Fruit fly (Drosophila melanogaster) whole organism, embryonic: ENCODE data around the gene Desat1.

Source experiments
- B-H2 ChIP-seq: fragments of 200-800 bp; sonication (Bioruptor generic); optimal IDR thresholded peaks from 2 replicates; lab custom pipeline; 2018; ENCODE audit warnings: missing biosample characterization, mild to moderate bottlenecking, missing genetic modification characterization
- CG1024 ChIP-seq: fragments of 200-800 bp; sonication (Bioruptor generic); IDR thresholded peaks from 2 replicates; pipeline ENCODE4 v1.3.6; 2022; ENCODE audit warnings: missing biosample characterization, missing genetic modification characterization
- CG10366 ChIP-seq: fragments of 200-800 bp; sonication (Bioruptor generic); IDR thresholded peaks from 2 replicates; pipeline ENCODE4 v1.3.6; 2022; ENCODE audit warnings: missing biosample characterization, missing genetic modification characterization
- CG10959 ChIP-seq: fragments of 200-800 bp; sonication (Bioruptor generic); IDR thresholded peaks from 2 replicates; pipeline ENCODE4 v1.3.6; 2022; ENCODE audit warnings: missing biosample characterization, missing genetic modification characterization
- CG11398 ChIP-seq: fragments of 200-800 bp; sonication (Bioruptor generic); optimal IDR thresholded peaks from 2 replicates; lab custom pipeline; 2016; ENCODE audit warnings: missing biosample characterization, missing genetic modification characterization
- CG11504 ChIP-seq: fragments of 200-800 bp; sonication (Bioruptor generic); optimal IDR thresholded peaks from 3 replicates; lab custom pipeline; 2019; ENCODE audit warnings: missing biosample characterization, mild to moderate bottlenecking, missing genetic modification characterization, moderate library complexity
- CG11723 ChIP-seq: fragments of 200-800 bp; sonication (Bioruptor generic); optimal IDR thresholded peaks from 2 replicates; lab custom pipeline; 2017; ENCODE audit warnings: missing biosample characterization, mild to moderate bottlenecking, missing genetic modification characterization
- CG12236 ChIP-seq: fragments of 200-800 bp; sonication (Bioruptor generic); optimal IDR thresholded peaks from 2 replicates; lab custom pipeline; 2016; ENCODE audit warnings: missing biosample characterization, missing genetic modification characterization
- CG12942 ChIP-seq: fragments of 200-800 bp; sonication (Bioruptor generic); optimal IDR thresholded peaks from 3 replicates; lab custom pipeline; 2016; ENCODE audit warnings: missing biosample characterization, missing genetic modification characterization
- CG13894 ChIP-seq: fragments of 200-800 bp; sonication (Bioruptor generic); optimal IDR thresholded peaks from 3 replicates; lab custom pipeline; 2018; ENCODE audit warnings: missing biosample characterization, mild to moderate bottlenecking, missing genetic modification characterization, moderate library complexity
- CG1647 ChIP-seq: fragments of 200-800 bp; sonication (Bioruptor generic); optimal IDR thresholded peaks from 3 replicates; lab custom pipeline; 2016; ENCODE audit warnings: missing biosample characterization, missing genetic modification characterization
- CG17361 ChIP-seq: fragments of 200-800 bp; sonication (Bioruptor generic); IDR thresholded peaks from 3 replicates; pipeline ENCODE4 v1.3.6; 2022; ENCODE audit warnings: missing biosample characterization, missing genetic modification characterization
- CG3065 ChIP-seq: fragments of 200-800 bp; sonication (Bioruptor generic); optimal IDR thresholded peaks from 2 replicates; lab custom pipeline; 2016; ENCODE audit warnings: missing biosample characterization, missing genetic modification characterization
- CG33557 ChIP-seq: fragments of 200-800 bp; sonication (Bioruptor generic); optimal IDR thresholded peaks from 2 replicates; lab custom pipeline; 2019; ENCODE audit warnings: missing biosample characterization, mild to moderate bottlenecking, missing genetic modification characterization, moderate library complexity
- CG3407 ChIP-seq: fragments of 200-800 bp; sonication (Bioruptor generic); optimal IDR thresholded peaks from 2 replicates; lab custom pipeline; 2018; ENCODE audit warnings: missing biosample characterization, mild to moderate bottlenecking, missing genetic modification characterization
- CG7357 ChIP-seq: fragments of 200-800 bp; sonication (Bioruptor generic); IDR thresholded peaks from 3 replicates; pipeline ENCODE4 v1.3.6; 2022; ENCODE audit warnings: missing biosample characterization, missing genetic modification characterization
- CrebB ChIP-seq: fragments of 200-800 bp; sonication (Bioruptor generic); optimal IDR thresholded peaks from 3 replicates; lab custom pipeline; 2018; ENCODE audit warnings: missing biosample characterization, mild to moderate bottlenecking, missing genetic modification characterization
- Drgx ChIP-seq: fragments of 200-800 bp; sonication (Bioruptor generic); IDR thresholded peaks from 2 replicates; pipeline ENCODE4 v1.3.6; 2022; ENCODE audit warnings: missing biosample characterization, missing genetic modification characterization
- Ets97D ChIP-seq: fragments of 200-800 bp; sonication (Bioruptor generic); optimal IDR thresholded peaks from 3 replicates; lab custom pipeline; 2016; ENCODE audit warnings: missing biosample characterization, missing genetic modification characterization
- Fer1 ChIP-seq: fragments of 200-800 bp; sonication (Bioruptor generic); optimal IDR thresholded peaks from 2 replicates; lab custom pipeline; 2017; ENCODE audit warnings: missing biosample characterization, mild to moderate bottlenecking, missing genetic modification characterization
- Fer3 ChIP-seq: fragments of 200-800 bp; sonication (Bioruptor generic); optimal IDR thresholded peaks from 2 replicates; lab custom pipeline; 2018; ENCODE audit warnings: missing biosample characterization, mild to moderate bottlenecking, missing genetic modification characterization, moderate library complexity
- Gsc ChIP-seq: fragments of 200-800 bp; sonication (Bioruptor generic); IDR thresholded peaks from 2 replicates; pipeline ENCODE4 v1.3.6; 2022; ENCODE audit warnings: missing biosample characterization, missing genetic modification characterization
- H15 ChIP-seq: fragments of 200-800 bp; sonication (Bioruptor generic); IDR thresholded peaks from 3 replicates; pipeline ENCODE4 v1.3.6; 2022; ENCODE audit warnings: missing biosample characterization, missing genetic modification characterization
- Hr39 ChIP-seq: fragments of >200 bp; optimal IDR thresholded peaks from 2 replicates; lab custom pipeline; 2017
- NK7.1 ChIP-seq: fragments of 200-800 bp; sonication (Bioruptor generic); optimal IDR thresholded peaks from 3 replicates; lab custom pipeline; 2016; ENCODE audit warnings: missing biosample characterization, missing genetic modification characterization
- Nf-YC ChIP-seq: fragments of 200-800 bp; optimal IDR thresholded peaks from 3 replicates; lab custom pipeline; 2019; ENCODE audit warnings: missing biosample characterization, mild to moderate bottlenecking, missing genetic modification characterization, moderate library complexity
- ash1 ChIP-seq: fragments of 200-800 bp; sonication (Bioruptor generic); optimal IDR thresholded peaks from 2 replicates; lab custom pipeline; 2018; ENCODE audit warnings: missing biosample characterization, mild to moderate bottlenecking, missing genetic modification characterization
- bbx ChIP-seq: fragments of 200-800 bp; sonication (Bioruptor generic); IDR thresholded peaks from 2 replicates; pipeline ENCODE4 v1.3.6; 2022; ENCODE audit warnings: missing biosample characterization, missing genetic modification characterization; ENCODE audit not compliant: partially characterized antibody
- bowl ChIP-seq: fragments of 200-800 bp; sonication (Bioruptor generic); IDR thresholded peaks from 2 replicates; pipeline ENCODE4 v1.3.6; 2022; ENCODE audit warnings: missing biosample characterization, missing genetic modification characterization
- ci ChIP-seq: fragments of 200-800 bp; sonication (Bioruptor generic); IDR thresholded peaks from 3 replicates; pipeline ENCODE4 v1.3.6; 2022; ENCODE audit warnings: missing biosample characterization, missing genetic modification characterization
- dpn ChIP-seq, 2 experiments: fragments of 200-800 bp; sonication (Bioruptor generic); optimal IDR thresholded peaks; 3 replicates each; lab custom pipeline; 2016; ENCODE audit warnings: missing biosample characterization in 2 of 2, missing genetic modification characterization in 2 of 2
- gem ChIP-seq: fragments of 200-800 bp; sonication (Bioruptor generic); optimal IDR thresholded peaks from 2 replicates; lab custom pipeline; 2019; ENCODE audit warnings: missing biosample characterization, mild to moderate bottlenecking, missing genetic modification characterization, moderate library complexity
- hb ChIP-seq: fragments of 200-800 bp; sonication (Bioruptor generic); IDR thresholded peaks from 3 replicates; pipeline ENCODE4 v1.3.6; 2022; ENCODE audit warnings: missing biosample characterization, missing genetic modification characterization; ENCODE audit not compliant: partially characterized antibody
- hkb ChIP-seq, 2 experiments: fragments of 200-800 bp in 1 of 2; fragments of >200 bp in 1 of 2; sonication (Bioruptor generic) in 1 of 2; IDR thresholded peaks in 1 of 2; optimal IDR thresholded peaks in 1 of 2; 2 replicates each; pipeline versions ENCODE4 v1.3.6 to Lab custom; 2017 to 2022; ENCODE audit warnings: missing biosample characterization in 1 of 2, missing genetic modification characterization in 1 of 2
- jumu ChIP-seq: fragments of 200-800 bp; sonication (Bioruptor generic); optimal IDR thresholded peaks from 3 replicates; lab custom pipeline; 2016; ENCODE audit warnings: missing biosample characterization, missing genetic modification characterization
- knrl ChIP-seq: fragments of 200-800 bp; sonication (Bioruptor generic); IDR thresholded peaks from 3 replicates; pipeline ENCODE4 v1.3.6; 2022; ENCODE audit warnings: missing biosample characterization, missing genetic modification characterization; ENCODE audit not compliant: partially characterized antibody
- lbe ChIP-seq: fragments of 200-800 bp; sonication (Bioruptor generic); optimal IDR thresholded peaks from 2 replicates; lab custom pipeline; 2016; ENCODE audit warnings: missing biosample characterization, mild to moderate bottlenecking, missing genetic modification characterization
- lilli ChIP-seq: fragments of 200-800 bp; sonication (Bioruptor generic); optimal IDR thresholded peaks from 3 replicates; lab custom pipeline; 2016; ENCODE audit warnings: missing biosample characterization, missing genetic modification characterization
- luna ChIP-seq: fragments of 200-800 bp; sonication (Bioruptor generic); optimal IDR thresholded peaks from 2 replicates; lab custom pipeline; 2016; ENCODE audit warnings: missing biosample characterization, missing genetic modification characterization
- nau ChIP-seq: fragments of 200-800 bp; sonication (Bioruptor generic); optimal IDR thresholded peaks from 3 replicates; lab custom pipeline; 2017; ENCODE audit warnings: missing biosample characterization, mild to moderate bottlenecking, missing genetic modification characterization, missing genetic modification reagents
- nmo ChIP-seq: fragments of 200-800 bp; sonication (Bioruptor generic); optimal IDR thresholded peaks from 2 replicates; lab custom pipeline; 2018; ENCODE audit warnings: missing biosample characterization, mild to moderate bottlenecking, missing genetic modification characterization, moderate library complexity
- otp ChIP-seq: fragments of 200-800 bp; sonication (Bioruptor generic); IDR thresholded peaks from 3 replicates; pipeline ENCODE4, ENCODE4 v1.3.6; 2022; ENCODE audit warnings: missing biosample characterization, missing genetic modification characterization
- pros ChIP-seq: fragments of 200-800 bp; sonication (Bioruptor generic); optimal IDR thresholded peaks from 3 replicates; lab custom pipeline; 2019; ENCODE audit warnings: missing biosample characterization, mild to moderate bottlenecking, missing genetic modification characterization, moderate library complexity
- psq ChIP-seq: fragments of 200-800 bp; sonication (Bioruptor generic); optimal IDR thresholded peaks from 2 replicates; lab custom pipeline; 2017; ENCODE audit warnings: missing biosample characterization, missing genetic modification characterization
- sna ChIP-seq: fragments of 200-800 bp; sonication (Bioruptor generic); IDR thresholded peaks from 2 replicates; pipeline ENCODE4 v1.3.6; 2022; ENCODE audit warnings: missing biosample characterization, missing genetic modification characterization; ENCODE audit not compliant: partially characterized antibody
- sob ChIP-seq: fragments of 200-800 bp; sonication (Bioruptor generic); IDR thresholded peaks from 2 replicates; pipeline ENCODE4 v1.3.6; 2022; ENCODE audit warnings: missing biosample characterization, missing genetic modification characterization
- sqz ChIP-seq: fragments of 200-800 bp; sonication (Bioruptor generic); optimal IDR thresholded peaks from 3 replicates; lab custom pipeline; 2018; ENCODE audit warnings: missing biosample characterization, mild to moderate bottlenecking, missing genetic modification characterization
- trem ChIP-seq: fragments of 200-800 bp; optimal IDR thresholded peaks from 3 replicates; lab custom pipeline; 2019; ENCODE audit warnings: missing biosample characterization, mild to moderate bottlenecking, missing genetic modification characterization, moderate library complexity
- trh ChIP-seq: fragments of 200-800 bp; sonication (Bioruptor generic); optimal IDR thresholded peaks from 2 replicates; lab custom pipeline; 2016; ENCODE audit warnings: missing biosample characterization, missing genetic modification characterization
- ttk ChIP-seq: fragments of 200-800 bp; sonication (Bioruptor generic); IDR thresholded peaks from 2 replicates; pipeline ENCODE4 v2.1.2; 2022; ENCODE audit warnings: missing biosample characterization, missing genetic modification characterization
- tup ChIP-seq: fragments of 200-800 bp; sonication (Bioruptor generic); optimal IDR thresholded peaks from 2 replicates; lab custom pipeline; 2016; ENCODE audit warnings: missing biosample characterization, mild to moderate bottlenecking, missing genetic modification characterization, moderate library complexity
- zen2 ChIP-seq: fragments of 200-800 bp; sonication (Bioruptor generic); IDR thresholded peaks from 3 replicates; pipeline ENCODE4 v1.3.6; 2022; ENCODE audit warnings: missing biosample characterization, missing genetic modification characterization; ENCODE audit not compliant: partially characterized antibody

Desat1 gene

DNA sequence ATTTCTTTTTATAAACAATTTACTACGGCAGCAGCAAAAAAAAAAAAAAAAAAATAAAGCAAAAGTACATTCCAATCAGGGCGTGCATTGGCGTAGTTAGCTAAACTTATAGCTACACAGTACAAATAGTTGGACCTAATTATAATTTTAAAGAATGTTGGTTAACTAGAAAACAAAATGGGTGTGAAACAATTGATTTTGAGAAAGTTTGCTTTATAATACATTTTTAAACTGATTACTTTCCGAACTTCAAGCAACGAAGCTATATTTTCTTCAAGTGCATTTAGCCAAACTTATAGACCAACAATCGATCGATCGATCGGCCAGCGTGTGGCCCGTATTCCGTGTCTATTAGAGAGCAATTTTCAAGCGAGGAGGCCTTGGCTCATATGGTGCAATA, 12.0 kb downstream of the Desat1 start (continued):
- peak; percentile 13; the same call in 1 of the 2 replicates for TF ChIP-seq Drgx (GFP tag; lab: Robert Waterston, UW)
- peak; percentile 58; the same call in 2 of the 3 replicates for TF ChIP-seq ci
- no peak for TF ChIP-seq ash1 (GFP tag; lab: Kevin White, UChicago)
- TF ChIP-seq trem (tag; lab: Kevin White, UChicago): no peak
- TF ChIP-seq nmo (GFP tag; lab: Kevin White, UChicago): peak; percentile 27
- 0 out of 3 replicates have a peak, but pooled peaks have one; percentile 7 for TF ChIP-seq CG7357
- no peak for TF ChIP-seq NK7.1
- no peak for TF ChIP-seq lilli (GFP tag; lab: Kevin White, UChicago)
- no peak for TF ChIP-seq sna (GFP tag; lab: Robert Waterston, UW)
- TF ChIP-seq sob: no peak
- no peak for TF ChIP-seq sqz (GFP tag; lab: Kevin White, UChicago)
- TF ChIP-seq pros (GFP tag; lab: Kevin White, UChicago): no peak
- TF ChIP-seq gem (tag; lab: Kevin White, UChicago): peak; percentile 69
- no peak for TF ChIP-seq lbe (GFP tag; lab: Kevin White, UChicago)
- no peak for TF ChIP-seq psq (GFP tag; lab: Kevin White, UChicago)
- no peak for TF ChIP-seq CG12942 (GFP tag; lab: Kevin White, UChicago)
- no peak for TF ChIP-seq bbx (GFP tag; lab: Robert Waterston, UW)
- no peak for TF ChIP-seq hkb (optimal IDR thresholded peaks at IDR 0.05; lab: Kevin White, UChicago)
- peak; percentile 62 for TF ChIP-seq hkb (GFP tag; IDR thresholded peaks at IDR 0.05; lab: Robert Waterston, UW)
- TF ChIP-seq H15: no peak
- TF ChIP-seq Fer1 (GFP tag; lab: Kevin White, UChicago): peak; percentile 43
- no peak for TF ChIP-seq CG12236
- no peak for TF ChIP-seq bowl
- no peak for TF ChIP-seq luna
- TF ChIP-seq B-H2 (GFP tag; lab: Kevin White, UChicago): no peak
- TF ChIP-seq CG3065 (GFP tag; lab: Kevin White, UChicago): no peak
- no peak for TF ChIP-seq CG11504 (tag; lab: Kevin White, UChicago)
- TF ChIP-seq Hr39 (lab: Kevin White, UChicago): no peak
- no peak for TF ChIP-seq otp (GFP tag; lab: Robert Waterston, UW)
- TF ChIP-seq CrebB (tag; lab: Kevin White, UChicago): no peak
- peak; percentile 48 for TF ChIP-seq Fer3 (tag; lab: Kevin White, UChicago)
- no peak for TF ChIP-seq CG13894 (tag; lab: Kevin White, UChicago)
- TF ChIP-seq CG33557 (GFP tag; lab: Kevin White, UChicago): no peak
- TF ChIP-seq CG10959 (GFP tag; lab: Robert Waterston, UW): no peak
- no peak for TF ChIP-seq CG3407 (GFP tag; lab: Kevin White, UChicago)
- no peak for TF ChIP-seq trh (GFP tag; lab: Kevin White, UChicago)
- no peak for TF ChIP-seq tup (GFP tag; lab: Kevin White, UChicago)
- no peak for TF ChIP-seq Nf-YC (tag; lab: Kevin White, UChicago)
- no peak for TF ChIP-seq Gsc
- TF ChIP-seq Ets97D (GFP tag; lab: Kevin White, UChicago): no peak
- TF ChIP-seq jumu (GFP tag; lab: Kevin White, UChicago): no peak
- TF ChIP-seq knrl (GFP tag; lab: Robert Waterston, UW): no peak
- TF ChIP-seq dpn (GFP tag; optimal IDR thresholded peaks at IDR 0.05; lab: Kevin White, UChicago): peak in 1 of 2 experiments; percentile 22
- no peak for TF ChIP-seq CG11398
- TF ChIP-seq CG10366: no peak
- no peak for TF ChIP-seq hb (GFP tag; lab: Robert Waterston, UW)
- TF ChIP-seq CG1647: no peak
- TF ChIP-seq CG11723 (GFP tag; lab: Kevin White, UChicago): no peak
- no peak for TF ChIP-seq zen2 (GFP tag; lab: Robert Waterston, UW)
- TF ChIP-seq nau (GFP tag; lab: Kevin White, UChicago): no peak
- no peak for TF ChIP-seq ttk
- no peak for TF ChIP-seq CG1024 (GFP tag; lab: Robert Waterston, UW)
- no peak for TF ChIP-seq CG17361 (GFP tag; lab: Robert Waterston, UW)
